Fruit fly (Drosophila melanogaster): Measurements from ENCODE around the gene sd.

The sd gene

dm6 chrX:15811666-15812614 is 7.8 kb downstream of the sd start (continued):
- TF ChIP-seq Neu2 (GFP tag; optimal IDR thresholded peaks at IDR 0.05; ENCODE audit: borderline replicate concordance) (no peak), dan (GFP tag; IDR thresholded peaks at IDR 0.05) (no peak), row (GFP tag; IDR thresholded peaks at IDR 0.05) (no peak), bigmax (GFP tag; optimal IDR thresholded peaks at IDR 0.05) (no peak), tgo (GFP tag; IDR thresholded peaks at IDR 0.05) (no peak), CG4360 (GFP tag; IDR thresholded peaks at IDR 0.05) (peak; percentile 98), Dbx (GFP tag; IDR thresholded peaks at IDR 0.05) (peak; percentile 46; the same call in 1 of the 3 replicates), Adf1 (GFP tag; IDR thresholded peaks at IDR 0.05) (peak; percentile 90), Antp (GFP tag; optimal IDR thresholded peaks at IDR 0.05) (no peak), CG6272 (GFP tag; IDR thresholded peaks at IDR 0.05) (no peak), CG10462 (GFP tag; optimal IDR thresholded peaks at IDR 0.05) (no peak), oc (tag; optimal IDR thresholded peaks at IDR 0.05) (no peak), pum (GFP tag; optimal IDR thresholded peaks at IDR 0.05) (no peak), Nf-YC (tag; optimal IDR thresholded peaks at IDR 0.05) (peak; percentile 52), jing (GFP tag; optimal IDR thresholded peaks at IDR 0.05) (no peak), HLHmδ (GFP tag; optimal IDR thresholded peaks at IDR 0.05) (peak; percentile 9), ci (GFP tag; IDR thresholded peaks at IDR 0.05) (no peak; the same call in 2 of the 3 replicates), Jarid2 (GFP tag; optimal IDR thresholded peaks at IDR 0.05) (peak; percentile 49), CG3407 (GFP tag; optimal IDR thresholded peaks at IDR 0.05) (no peak), tll (GFP tag; optimal IDR thresholded peaks at IDR 0.05) (no peak), CG12659 (GFP tag; optimal IDR thresholded peaks at IDR 0.05) (no peak), lilli (GFP tag; optimal IDR thresholded peaks at IDR 0.05) (no peak), ab (GFP tag; optimal IDR thresholded peaks at IDR 0.05) (no peak), nau (GFP tag; optimal IDR thresholded peaks at IDR 0.05) (no peak), Ravus (GFP tag; IDR thresholded peaks at IDR 0.05) (no peak), D (optimal IDR thresholded peaks at IDR 0.05) (no peak), D (GFP tag; optimal IDR thresholded peaks at IDR 0.05) (no peak), Mes4 (GFP tag; optimal IDR thresholded peaks at IDR 0.05) (no peak), CG15269 (tag; optimal IDR thresholded peaks at IDR 0.05) (no peak), da (GFP tag; optimal IDR thresholded peaks at IDR 0.05) (no peak), CG12104 (GFP tag; optimal IDR thresholded peaks at IDR 0.05) (no peak), CG9932 (GFP tag; IDR thresholded peaks at IDR 0.05) (peak; percentile 34; the same call in 1 of the 2 replicates), CG12236 (GFP tag; optimal IDR thresholded peaks at IDR 0.05) (no peak), Hey (tag; optimal IDR thresholded peaks at IDR 0.05) (peak; percentile 8), trh (GFP tag; optimal IDR thresholded peaks at IDR 0.05) (no peak), pita (GFP tag; optimal IDR thresholded peaks at IDR 0.05) (no peak), CG4328 (GFP tag; optimal IDR thresholded peaks at IDR 0.05) (no peak), maf-S (GFP tag; optimal IDR thresholded peaks at IDR 0.05) (no peak), CG12744 (GFP tag; optimal IDR thresholded peaks at IDR 0.05) (no peak), Hand (GFP tag; optimal IDR thresholded peaks at IDR 0.05) (no peak), CG9727 (GFP tag; optimal IDR thresholded peaks at IDR 0.05) (no peak), CG4617 (GFP tag; optimal IDR thresholded peaks at IDR 0.05; ENCODE audit: borderline replicate concordance) (no peak), mld (GFP tag; IDR thresholded peaks at IDR 0.05; ENCODE audit: partially characterized antibody) (no peak), CG6791 (GFP tag; IDR thresholded peaks at IDR 0.05; ENCODE audit: partially characterized antibody) (no peak), CG18619 (GFP tag; optimal IDR thresholded peaks at IDR 0.05) (no peak), Myb (GFP tag; optimal IDR thresholded peaks at IDR 0.05) (no peak), CG10366 (GFP tag; IDR thresholded peaks at IDR 0.05) (no peak), kni (GFP tag; optimal IDR thresholded peaks at IDR 0.05) (peak; percentile 98), usp (GFP tag; optimal IDR thresholded peaks at IDR 0.05) (no peak)
